Fruit fly (Drosophila melanogaster): ENCODE results near the gene Edem1.

The Edem1 gene

dm6 chrX:1951391-1952066 is 42.9 kb upstream of the Edem1 start (continued):
- TF ChIP-seq HLH3B (GFP tag; IDR thresholded peaks at IDR 0.05) (peak; percentile 96), CG9609 (GFP tag; optimal IDR thresholded peaks at IDR 0.05) (peak; percentile 96), E2f2 (GFP tag; IDR thresholded peaks at IDR 0.05) (peak; percentile 74), cato (GFP tag; optimal IDR thresholded peaks at IDR 0.05; ENCODE audit: borderline replicate concordance) (peak; percentile 88), knrl (GFP tag; IDR thresholded peaks at IDR 0.05; ENCODE audit: partially characterized antibody) (no peak), CG16863 (GFP tag; optimal IDR thresholded peaks at IDR 0.05) (peak; percentile 96), dysf (GFP tag; IDR thresholded peaks at IDR 0.05) (peak; percentile 93), trh (GFP tag; optimal IDR thresholded peaks at IDR 0.05) (peak; percentile 68), CG7786 (GFP tag; optimal IDR thresholded peaks at IDR 0.05) (peak; percentile 96), Oli (tag; optimal IDR thresholded peaks at IDR 0.05) (peak; percentile 95), exex (tag; optimal IDR thresholded peaks at IDR 0.05) (peak; percentile 76), bab2 (GFP tag; optimal IDR thresholded peaks at IDR 0.05) (peak; percentile 89), CG10209 (GFP tag; optimal IDR thresholded peaks at IDR 0.05) (peak; percentile 96), CG8290 (GFP tag; optimal IDR thresholded peaks at IDR 0.05) (peak; percentile 84), CG8290 (tag; optimal IDR thresholded peaks at IDR 0.05) (peak; percentile 60 to 99), CG9817 (tag; optimal IDR thresholded peaks at IDR 0.05) (peak; percentile 89), sna (GFP tag; IDR thresholded peaks at IDR 0.05; ENCODE audit: partially characterized antibody) (no peak), klu (GFP tag; IDR thresholded peaks at IDR 0.05) (peak; percentile 80), rib (GFP tag; IDR thresholded peaks at IDR 0.05) (peak; percentile 77), lola (GFP tag; optimal IDR thresholded peaks at IDR 0.05) (peak in 1 of 3 experiments; percentile 91), CG11093 (GFP tag; IDR thresholded peaks at IDR 0.05) (peak; percentile 87), zfh1 (GFP tag; IDR thresholded peaks at IDR 0.05) (peak; percentile 97), nau (GFP tag; optimal IDR thresholded peaks at IDR 0.05) (peak; percentile 94), CG7928 (GFP tag; optimal IDR thresholded peaks at IDR 0.05) (peak; percentile 71), ash1 (GFP tag; optimal IDR thresholded peaks at IDR 0.05) (peak; percentile 86), lbe (GFP tag; optimal IDR thresholded peaks at IDR 0.05) (peak; percentile 97), CG3281 (GFP tag; optimal IDR thresholded peaks at IDR 0.05) (peak; percentile 95), ase (GFP tag; IDR thresholded peaks at IDR 0.05) (peak; percentile 87), CrebB (tag; optimal IDR thresholded peaks at IDR 0.05) (peak; percentile 93), Awh (GFP tag; IDR thresholded peaks at IDR 0.05) (peak; percentile 95), CG4424 (GFP tag; optimal IDR thresholded peaks at IDR 0.05) (peak; percentile 97), abd-A (tag; optimal IDR thresholded peaks at IDR 0.05) (peak; percentile 71), dmrt99B (tag; optimal IDR thresholded peaks at IDR 0.05) (peak; percentile 95), CG11560 (tag; IDR thresholded peaks at IDR 0.05) (peak; percentile 67; the same call in 1 of the 3 replicates), bbx (GFP tag; IDR thresholded peaks at IDR 0.05; ENCODE audit: partially characterized antibody) (no peak), NFAT (GFP tag; IDR thresholded peaks at IDR 0.05) (peak; percentile 76), Nf-YC (tag; optimal IDR thresholded peaks at IDR 0.05) (peak; percentile 76), H15 (GFP tag; IDR thresholded peaks at IDR 0.05) (peak; percentile 92), Xbp1 (GFP tag; optimal IDR thresholded peaks at IDR 0.05) (peak; percentile 93), mirr (GFP tag; optimal IDR thresholded peaks at IDR 0.05) (peak; percentile 79), CG33557 (GFP tag; optimal IDR thresholded peaks at IDR 0.05) (peak; percentile 85), so (GFP tag; IDR thresholded peaks at IDR 0.05) (peak; percentile 94), Vsx1 (GFP tag; optimal IDR thresholded peaks at IDR 0.05) (peak; percentile 91), CG10565 (GFP tag; optimal IDR thresholded peaks at IDR 0.05) (peak; percentile 72), Six4 (GFP tag; optimal IDR thresholded peaks at IDR 0.05) (peak; percentile 95), CG8281 (tag; optimal IDR thresholded peaks at IDR 0.05) (peak; percentile 85), HLHmδ (GFP tag; optimal IDR thresholded peaks at IDR 0.05) (no peak), pros (GFP tag; optimal IDR thresholded peaks at IDR 0.05) (peak; percentile 67), Hmx (GFP tag; optimal IDR thresholded peaks at IDR 0.05) (peak; percentile 85)
